Fruit fly (Drosophila melanogaster): Measurements from ENCODE around the gene ATPsynCF6.

The ATPsynCF6 gene

DNA sequence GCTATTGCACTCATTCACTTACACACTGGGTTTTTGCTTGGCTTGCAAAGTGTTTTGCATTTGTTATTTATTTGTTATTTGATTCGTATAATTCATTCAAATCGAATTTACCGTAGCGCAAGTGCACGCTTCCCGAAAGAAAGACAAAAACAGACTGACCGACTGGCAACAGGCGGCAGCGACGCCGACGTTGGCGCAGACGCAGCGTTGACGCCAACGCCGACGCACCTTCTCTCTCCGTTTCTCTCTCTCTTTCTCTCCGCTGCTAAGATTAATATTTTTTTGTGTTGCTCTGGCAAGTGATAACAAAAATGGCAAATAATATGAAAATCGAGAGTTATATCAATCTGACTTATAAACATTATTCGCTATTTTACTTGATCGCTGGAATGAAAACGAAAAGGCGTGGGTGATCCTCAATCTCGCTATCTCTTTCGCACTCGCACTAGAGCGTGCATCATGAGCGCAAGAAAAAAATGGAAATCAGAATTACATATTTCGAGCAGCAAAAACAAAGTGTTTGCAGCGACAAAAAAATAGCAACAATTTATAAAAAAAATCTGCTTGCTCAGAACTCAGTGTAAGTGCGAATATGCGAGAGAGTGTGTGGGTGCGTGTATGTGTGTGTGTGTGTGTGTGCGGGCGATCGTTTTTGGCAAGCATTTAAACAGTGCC, 9.7 kb downstream of the ATPsynCF6 start, which contains the start of gene pnt (continued):
- TF ChIP-seq sens-2 (GFP tag; IDR thresholded peaks at IDR 0.05), result no peak
- no peak for TF ChIP-seq CG34376 (GFP tag; optimal IDR thresholded peaks at IDR 0.05)
- no peak for TF ChIP-seq CG12104 (GFP tag; optimal IDR thresholded peaks at IDR 0.05)
- no peak for TF ChIP-seq NFAT (GFP tag; IDR thresholded peaks at IDR 0.05)
- no peak for TF ChIP-seq wor (GFP tag; IDR thresholded peaks at IDR 0.05)
- TF ChIP-seq tgo (GFP tag; IDR thresholded peaks at IDR 0.05), result no peak
- TF ChIP-seq vnd (GFP tag; IDR thresholded peaks at IDR 0.05; ENCODE audit: partially characterized antibody), result no peak
- no peak for TF ChIP-seq Oli (tag; optimal IDR thresholded peaks at IDR 0.05)
- no peak for TF ChIP-seq NC2β (GFP tag; optimal IDR thresholded peaks at IDR 0.05)
- TF ChIP-seq zen2 (GFP tag; IDR thresholded peaks at IDR 0.05; ENCODE audit: partially characterized antibody), result no peak
- no peak for TF ChIP-seq CG7963 (GFP tag; IDR thresholded peaks at IDR 0.05; ENCODE audit: partially characterized antibody)
- no peak for TF ChIP-seq CG17385 (GFP tag; optimal IDR thresholded peaks at IDR 0.05)
- TF ChIP-seq Hr39 (optimal IDR thresholded peaks at IDR 0.05), result no peak
- TF ChIP-seq Tbp (GFP tag; optimal IDR thresholded peaks at IDR 0.05), result no peak
- TF ChIP-seq Lpt (GFP tag; optimal IDR thresholded peaks at IDR 0.05), result no peak
- TF ChIP-seq CG14014 (GFP tag; IDR thresholded peaks at IDR 0.05), result no peak
- TF ChIP-seq CG3281 (GFP tag; optimal IDR thresholded peaks at IDR 0.05), result no peak
- TF ChIP-seq Doc2 (GFP tag; IDR thresholded peaks at IDR 0.05), result no peak
- TF ChIP-seq Sry-β (GFP tag; optimal IDR thresholded peaks at IDR 0.05), result no peak
- no peak for TF ChIP-seq CG7987 (GFP tag; optimal IDR thresholded peaks at IDR 0.05)
- TF ChIP-seq NK7.1 (GFP tag; optimal IDR thresholded peaks at IDR 0.05), result no peak
- TF ChIP-seq CG2199 (GFP tag; IDR thresholded peaks at IDR 0.05), result peak; percentile 71; the same call in 1 of the 3 replicates
- TF ChIP-seq E2f2 (GFP tag; IDR thresholded peaks at IDR 0.05), result no peak
- TF ChIP-seq CG2678 (tag; optimal IDR thresholded peaks at IDR 0.05), result no peak
- no peak for TF ChIP-seq lbe (GFP tag; optimal IDR thresholded peaks at IDR 0.05)
- no peak for TF ChIP-seq CG30020 (tag; optimal IDR thresholded peaks at IDR 0.05)
- no peak for TF ChIP-seq B-H2 (GFP tag; optimal IDR thresholded peaks at IDR 0.05)
- TF ChIP-seq CG6689 (GFP tag; IDR thresholded peaks at IDR 0.05), result no peak
- 0 out of 2 replicates have a peak, but pooled peaks have one; percentile 17 for TF ChIP-seq CG14441 (GFP tag; IDR thresholded peaks at IDR 0.05)
- no peak for TF ChIP-seq H15 (GFP tag; IDR thresholded peaks at IDR 0.05)
- no peak for TF ChIP-seq ftz-f1 (GFP tag; optimal IDR thresholded peaks at IDR 0.05)
- TF ChIP-seq exex (tag; optimal IDR thresholded peaks at IDR 0.05), result no peak
- no peak for TF ChIP-seq ato (GFP tag; IDR thresholded peaks at IDR 0.05; ENCODE audit: partially characterized antibody)
- TF ChIP-seq hbn (GFP tag; IDR thresholded peaks at IDR 0.05; ENCODE audit: partially characterized antibody), result no peak
- TF ChIP-seq lab (GFP tag; optimal IDR thresholded peaks at IDR 0.05), result no peak
- peak; percentile 24 for TF ChIP-seq kah (GFP tag; optimal IDR thresholded peaks at IDR 0.05)
- TF ChIP-seq CG2712 (tag; optimal IDR thresholded peaks at IDR 0.05), result peak; percentile 2
- TF ChIP-seq sd (tag; optimal IDR thresholded peaks at IDR 0.05), result peak; percentile 7
- no peak for TF ChIP-seq Ssrp (tag; optimal IDR thresholded peaks at IDR 0.05)
- TF ChIP-seq CG10654 (GFP tag; optimal IDR thresholded peaks at IDR 0.05), result no peak
- TF ChIP-seq sqz (GFP tag; optimal IDR thresholded peaks at IDR 0.05), result peak; percentile 38
- TF ChIP-seq prd (optimal IDR thresholded peaks at IDR 0.05), result no peak
- TF ChIP-seq prd (GFP tag; IDR thresholded peaks at IDR 0.05), result 0 out of 3 replicates have a peak, but pooled peaks have one; percentile 4
- no peak for TF ChIP-seq p53 (GFP tag; optimal IDR thresholded peaks at IDR 0.05)
- TF ChIP-seq CG14667 (GFP tag; IDR thresholded peaks at IDR 0.05), result no peak
- TF ChIP-seq nau (GFP tag; optimal IDR thresholded peaks at IDR 0.05), result no peak
- TF ChIP-seq CG6791 (GFP tag; IDR thresholded peaks at IDR 0.05; ENCODE audit: partially characterized antibody), result no peak
- TF ChIP-seq oc (tag; optimal IDR thresholded peaks at IDR 0.05), result no peak
- TF ChIP-seq ham (GFP tag; IDR thresholded peaks at IDR 0.05), result no peak
- no peak for TF ChIP-seq CG11456 (GFP tag; IDR thresholded peaks at IDR 0.05)
- TF ChIP-seq Sry-δ (GFP tag; optimal IDR thresholded peaks at IDR 0.05), result no peak

Measured in whole organism, embryonic.